Worm (Caenorhabditis elegans) whole organism, L1 larva: ENCODE data around the gene Y69E1A.1.

Experiments
- C04F5.9 ChIP-seq: sonication (generic microtip); optimal IDR thresholded peaks from 2 replicates; lab custom pipeline; 2016; ENCODE audit warnings: missing genetic modification characterization, missing compliant biosample characterization
- C16A3.4 ChIP-seq: fragments of 150-350 bp; optimal IDR thresholded peaks from 2 replicates; lab custom pipeline; 2014; ENCODE audit warnings: missing biosample characterization, missing genetic modification characterization
- C34B4.2 ChIP-seq: sonication (generic microtip); optimal IDR thresholded peaks from 2 replicates; lab custom pipeline; 2017; ENCODE audit warnings: mild to moderate bottlenecking, missing genetic modification characterization, missing compliant biosample characterization
- F16B12.6 ChIP-seq: fragments of 150-350 bp; optimal IDR thresholded peaks from 2 replicates; lab custom pipeline; 2014; ENCODE audit warnings: missing biosample characterization, missing genetic modification characterization
- alr-1 ChIP-seq: fragments of 200-800 bp; sonication (Bioruptor generic); optimal IDR thresholded peaks from 2 replicates; lab custom pipeline; 2018; ENCODE audit warnings: borderline replicate concordance, mild to moderate bottlenecking, missing genetic modification characterization, missing compliant biosample characterization
- aly-2 ChIP-seq: fragments of 150-350 bp; optimal IDR thresholded peaks from 2 replicates; lab custom pipeline; 2014; ENCODE audit warnings: missing biosample characterization, missing genetic modification characterization
- ama-1 ChIP-seq: fragments of 150-350 bp; optimal IDR thresholded peaks from 2 replicates; lab custom pipeline; 2014
- blmp-1 ChIP-seq: fragments of 150-350 bp; optimal IDR thresholded peaks from 2 replicates; lab custom pipeline; 2014; ENCODE audit warnings: missing biosample characterization, missing genetic modification characterization
- ceh-63 ChIP-seq: fragments of 200-800 bp; sonication (Bioruptor generic); optimal IDR thresholded peaks from 2 replicates; lab custom pipeline; 2018; ENCODE audit warnings: mild to moderate bottlenecking, missing genetic modification characterization, missing compliant biosample characterization
- ceh-88 ChIP-seq: fragments of 200-800 bp; sonication (Bioruptor generic); IDR thresholded peaks from 2 replicates; pipeline ENCODE4 v1.3.6; 2022; ENCODE audit warnings: missing genetic modification characterization, missing compliant biosample characterization
- ces-1 ChIP-seq: fragments of 150-350 bp; optimal IDR thresholded peaks from 2 replicates; lab custom pipeline; 2014; ENCODE audit warnings: missing biosample characterization, missing genetic modification reagents, missing genetic modification characterization
- dsc-1 ChIP-seq: sonication (generic microtip); optimal IDR thresholded peaks from 2 replicates; lab custom pipeline; 2016; ENCODE audit warnings: mild to moderate bottlenecking, missing genetic modification characterization, missing compliant biosample characterization
- efl-3 ChIP-seq: fragments of 200-800 bp; sonication (Bioruptor generic); optimal IDR thresholded peaks from 2 replicates; lab custom pipeline; 2018; ENCODE audit warnings: mild to moderate bottlenecking, missing genetic modification characterization, missing compliant biosample characterization
- elt-2 ChIP-seq: sonication (generic microtip); optimal IDR thresholded peaks from 2 replicates; lab custom pipeline; 2016; ENCODE audit warnings: missing genetic modification characterization, mild to moderate bottlenecking, inconsistent platforms, missing compliant biosample characterization, missing genetic modification reagents
- elt-3 ChIP-seq, 6 experiments: fragments of 150-350 bp in 1 of 6; sonication (generic microtip); optimal IDR thresholded peaks; 2 replicates each; lab custom pipeline; 2017 to 2018; ENCODE audit warnings: missing biosample characterization in 6 of 6, missing genetic modification characterization in 6 of 6, inconsistent platforms in 1 of 6
- ets-5 ChIP-seq: fragments of 200-800 bp; sonication (Bioruptor generic); IDR thresholded peaks from 2 replicates; pipeline ENCODE4 v1.3.6; 2022; ENCODE audit warnings: missing genetic modification characterization, missing compliant biosample characterization
- fkh-8 ChIP-seq: sonication (generic microtip); optimal IDR thresholded peaks from 2 replicates; lab custom pipeline; 2016; ENCODE audit warnings: mild to moderate bottlenecking, missing genetic modification characterization, missing compliant biosample characterization
- hlh-17 ChIP-seq: fragments of 200-800 bp; sonication (Bioruptor generic); optimal IDR thresholded peaks from 2 replicates; lab custom pipeline; 2018; ENCODE audit warnings: missing genetic modification characterization, mild to moderate bottlenecking, missing compliant biosample characterization, moderate library complexity, borderline replicate concordance
- hlh-4 ChIP-seq: sonication (generic microtip); optimal IDR thresholded peaks from 2 replicates; lab custom pipeline; 2016; ENCODE audit warnings: mild to moderate bottlenecking, missing genetic modification characterization, missing compliant biosample characterization
- lin-14 ChIP-seq: fragments of 200-800 bp; sonication (Bioruptor generic); optimal IDR thresholded peaks from 2 replicates; lab custom pipeline; 2018; ENCODE audit warnings: mild to moderate bottlenecking, missing genetic modification characterization, moderate library complexity, missing compliant biosample characterization
- lin-35 ChIP-seq, 2 experiments: fragments of 150-350 bp; optimal IDR thresholded peaks; 2 replicates each; lab custom pipeline; 2014; ENCODE audit warnings: missing biosample characterization in 2 of 2, missing genetic modification characterization in 2 of 2, missing genetic modification reagents in 2 of 2
- lir-3 ChIP-seq: sonication (generic microtip); optimal IDR thresholded peaks from 2 replicates; lab custom pipeline; 2016; ENCODE audit warnings: mild to moderate bottlenecking, missing genetic modification characterization, moderate library complexity, missing compliant biosample characterization; ENCODE audit not compliant: poor library complexity
- lsy-2 ChIP-seq, 2 experiments: fragments of 150-350 bp; optimal IDR thresholded peaks; 2 replicates each; lab custom pipeline; 2014; ENCODE audit warnings: missing biosample characterization in 2 of 2, missing genetic modification characterization in 2 of 2
- mdl-1 ChIP-seq, 2 experiments: fragments of 150-350 bp; optimal IDR thresholded peaks; 2 replicates each; lab custom pipeline; 2014 to 2017; ENCODE audit warnings: missing biosample characterization in 2 of 2, missing genetic modification characterization in 2 of 2, inconsistent platforms in 1 of 2
- mep-1 ChIP-seq: fragments of 150-350 bp; optimal IDR thresholded peaks from 2 replicates; lab custom pipeline; 2014; ENCODE audit warnings: missing biosample characterization, missing genetic modification characterization
- nhr-11 ChIP-seq: fragments of 150-350 bp; optimal IDR thresholded peaks from 2 replicates; lab custom pipeline; 2014; ENCODE audit warnings: missing biosample characterization, missing genetic modification characterization
- nhr-19 ChIP-seq: fragments of 200-800 bp; sonication (Bioruptor generic); conservative IDR thresholded peaks from 2 replicates; pipeline ENCODE4 v1.3.6; 2022; ENCODE audit warnings: missing genetic modification characterization, missing compliant biosample characterization
- nhr-237 ChIP-seq: fragments of 150-350 bp; optimal IDR thresholded peaks from 2 replicates; lab custom pipeline; 2014; ENCODE audit warnings: missing biosample characterization, missing genetic modification characterization
- nhr-28 ChIP-seq: fragments of 150-350 bp; optimal IDR thresholded peaks from 2 replicates; lab custom pipeline; 2014; ENCODE audit warnings: missing biosample characterization, missing genetic modification characterization
- nhr-47 ChIP-seq: sonication (generic microtip); optimal IDR thresholded peaks from 2 replicates; lab custom pipeline; 2016; ENCODE audit warnings: mild to moderate bottlenecking, missing genetic modification characterization, moderate library complexity, missing compliant biosample characterization
- nhr-71 ChIP-seq: sonication (generic microtip); optimal IDR thresholded peaks from 2 replicates; lab custom pipeline; 2016; ENCODE audit warnings: mild to moderate bottlenecking, missing genetic modification characterization, moderate library complexity, missing compliant biosample characterization
- nhr-76 ChIP-seq: sonication (generic microtip); optimal IDR thresholded peaks from 2 replicates; lab custom pipeline; 2017; ENCODE audit warnings: missing biosample characterization, missing genetic modification characterization
- nhr-77 ChIP-seq: fragments of 150-350 bp; optimal IDR thresholded peaks from 2 replicates; lab custom pipeline; 2014; ENCODE audit warnings: missing biosample characterization, missing genetic modification characterization
- nhr-84 ChIP-seq: sonication (generic microtip); optimal IDR thresholded peaks from 2 replicates; lab custom pipeline; 2017; ENCODE audit warnings: missing biosample characterization, missing genetic modification characterization
- nhr-85 ChIP-seq: sonication (generic microtip); peaks from one replicate; lab custom pipeline; 2016; ENCODE audit warnings: missing genetic modification characterization, inconsistent platforms, missing compliant biosample characterization
- nhr-90 ChIP-seq: sonication (generic microtip); optimal IDR thresholded peaks from 2 replicates; lab custom pipeline; 2016; ENCODE audit warnings: mild to moderate bottlenecking, missing genetic modification characterization, missing compliant biosample characterization; ENCODE audit not compliant: poor library complexity
- pag-3 ChIP-seq: sonication (generic microtip); optimal IDR thresholded peaks from 2 replicates; lab custom pipeline; 2017; ENCODE audit warnings: missing genetic modification characterization, mild to moderate bottlenecking, missing compliant biosample characterization, antibody characterized with exemption, borderline replicate concordance; ENCODE audit not compliant: insufficient read depth
- rnt-1 ChIP-seq: sonication (generic microtip); optimal IDR thresholded peaks from 2 replicates; lab custom pipeline; 2016; ENCODE audit warnings: mild to moderate bottlenecking, missing genetic modification characterization, moderate library complexity, missing compliant biosample characterization
- snpc-4 ChIP-seq: fragments of 150-350 bp; optimal IDR thresholded peaks from 2 replicates; lab custom pipeline; 2014; ENCODE audit warnings: missing biosample characterization, missing genetic modification characterization
- snu-23 ChIP-seq: sonication (generic microtip); optimal IDR thresholded peaks from 2 replicates; lab custom pipeline; 2016; ENCODE audit warnings: missing genetic modification characterization, missing compliant biosample characterization
- sptf-1 ChIP-seq: fragments of 150-350 bp; optimal IDR thresholded peaks from 2 replicates; lab custom pipeline; 2014; ENCODE audit warnings: missing biosample characterization, missing genetic modification characterization
- sup-37 ChIP-seq: fragments of 200-800 bp; sonication (Bioruptor generic); optimal IDR thresholded peaks from 2 replicates; lab custom pipeline; 2018; ENCODE audit warnings: mild to moderate bottlenecking, missing genetic modification characterization, missing compliant biosample characterization
- swsn-7 ChIP-seq: sonication (generic microtip); optimal IDR thresholded peaks from 2 replicates; lab custom pipeline; 2016; ENCODE audit warnings: missing genetic modification characterization, missing compliant biosample characterization
- tbx-2 ChIP-seq: sonication (generic microtip); optimal IDR thresholded peaks from 2 replicates; lab custom pipeline; 2016; ENCODE audit warnings: missing genetic modification characterization, missing compliant biosample characterization
- unc-130 ChIP-seq: fragments of 150-350 bp; optimal IDR thresholded peaks from 2 replicates; lab custom pipeline; 2017; ENCODE audit warnings: missing biosample characterization, missing genetic modification characterization, inconsistent platforms
- unc-62 ChIP-seq: fragments of 150-350 bp; optimal IDR thresholded peaks from 2 replicates; lab custom pipeline; 2014; ENCODE audit warnings: missing biosample characterization, missing genetic modification reagents, missing genetic modification characterization
- unc-86 ChIP-seq: sonication (generic microtip); optimal IDR thresholded peaks from 2 replicates; lab custom pipeline; 2016; ENCODE audit warnings: missing genetic modification characterization, missing compliant biosample characterization
- vab-15 ChIP-seq: sonication (generic microtip); optimal IDR thresholded peaks from 2 replicates; lab custom pipeline; 2017; ENCODE audit warnings: missing genotype, mild to moderate bottlenecking, missing genetic modification characterization, missing compliant biosample characterization
- zag-1 ChIP-seq: fragments of 150-350 bp; optimal IDR thresholded peaks from 2 replicates; lab custom pipeline; 2014; ENCODE audit warnings: missing biosample characterization, missing genetic modification characterization
- ztf-11 ChIP-seq, 2 experiments: sonication (generic microtip); optimal IDR thresholded peaks; 2 replicates each; lab custom pipeline; 2016 to 2017; ENCODE audit warnings: missing genetic modification characterization in 2 of 2, missing biosample characterization in 1 of 2, missing compliant biosample characterization in 1 of 2

Y69E1A.1 gene

ce11 chrIV:10979689-10980088 lies 31.0 kb upstream of the Y69E1A.1 start (continued):
- TF ChIP-seq zag-1, result no peak
- TF ChIP-seq tbx-2 (tag; lab: Kevin White, UChicago), result no peak
- no peak for TF ChIP-seq hlh-4 (tag; lab: Kevin White, UChicago)
- TF ChIP-seq snu-23 (GFP tag; lab: Kevin White, UChicago), result peak; percentile 12
- no peak for TF ChIP-seq alr-1
- TF ChIP-seq C04F5.9 (tag; lab: Kevin White, UChicago), result no peak
- no peak for TF ChIP-seq unc-86 (tag; lab: Kevin White, UChicago)
- no peak for TF ChIP-seq mep-1 (tag; lab: Kevin White, UChicago)
- no peak for TF ChIP-seq ceh-88 (GFP tag; lab: Robert Waterston, UW)
- TF ChIP-seq unc-130, result no peak
- TF ChIP-seq efl-3, result no peak
- TF ChIP-seq unc-62 (GFP tag; lab: Kevin White, UChicago), result no peak
- no peak for TF ChIP-seq nhr-11
- TF ChIP-seq swsn-7 (tag; lab: Kevin White, UChicago), result peak; percentile 8
- no peak for TF ChIP-seq nhr-77
- TF ChIP-seq ztf-11 (tag; optimal IDR thresholded peaks at IDR 0.05; lab: Kevin White, UChicago), result no peak
- TF ChIP-seq nhr-76 (tag; lab: Kevin White, UChicago), result no peak
- peak; percentile 11 for TF ChIP-seq dsc-1 (tag; lab: Kevin White, UChicago)
- no peak for TF ChIP-seq ets-5 (GFP tag; lab: Robert Waterston, UW)
- no peak for TF ChIP-seq F16B12.6
- no peak for TF ChIP-seq elt-2 (tag; lab: Kevin White, UChicago)
- no peak for TF ChIP-seq snpc-4 (tag; lab: Kevin White, UChicago)
- TF ChIP-seq lsy-2 (tag; optimal IDR thresholded peaks at IDR 0.05; lab: Kevin White, UChicago), result peak in 1 of 2 experiments; percentile 24
- TF ChIP-seq hlh-17, result no peak
- peak; percentile 6 for TF ChIP-seq fkh-8 (tag; lab: Kevin White, UChicago)
- TF ChIP-seq nhr-85, result no peak
- TF ChIP-seq ceh-63 (GFP tag; lab: Kevin White, UChicago), result no peak
- no peak for TF ChIP-seq lir-3 (tag; lab: Kevin White, UChicago)
- TF ChIP-seq lin-35 (GFP tag; optimal IDR thresholded peaks at IDR 0.05; lab: Kevin White, UChicago), result no peak
- no peak for TF ChIP-seq nhr-237
- TF ChIP-seq vab-15, result no peak
- TF ChIP-seq rnt-1 (tag; lab: Kevin White, UChicago), result peak; percentile 43

- TF ChIP-seq sup-37, result no peak
- TF ChIP-seq lin-14 (GFP tag; lab: Kevin White, UChicago), result peak; percentile 15
Measured at ce11 chrIV:10978641-10979040, 29.9 kb upstream of the Y69E1A.1 start.

- TF ChIP-seq lir-3 (tag; lab: Kevin White, UChicago), result no peak
- TF ChIP-seq mep-1 (tag; lab: Kevin White, UChicago), result peak; percentile 48
- no peak for TF ChIP-seq pag-3 (tag; lab: Kevin White, UChicago)
- TF ChIP-seq ama-1, result no peak
- TF ChIP-seq aly-2 (tag; lab: Kevin White, UChicago), result no peak
- TF ChIP-seq elt-3 (tag; optimal IDR thresholded peaks at IDR 0.05; lab: Kevin White, UChicago), result peak in 3 of 6 experiments; percentile 12 to 77 (median 18)
- TF ChIP-seq C16A3.4 (tag; lab: Kevin White, UChicago), result peak; percentile 38
- TF ChIP-seq ztf-11 (tag; optimal IDR thresholded peaks at IDR 0.05; lab: Kevin White, UChicago), result no peak
- peak; percentile 37 to 39 for TF ChIP-seq lsy-2 (tag; optimal IDR thresholded peaks at IDR 0.05; lab: Kevin White, UChicago)
- TF ChIP-seq nhr-90, result peak; percentile 70
- no peak for TF ChIP-seq dsc-1 (tag; lab: Kevin White, UChicago)
- TF ChIP-seq nhr-84 (tag; lab: Kevin White, UChicago), result no peak
- no peak for TF ChIP-seq sptf-1 (tag; lab: Kevin White, UChicago)
- peak; percentile 77 for TF ChIP-seq snu-23 (GFP tag; lab: Kevin White, UChicago)
- no peak for TF ChIP-seq nhr-28 (tag; lab: Kevin White, UChicago)
- TF ChIP-seq nhr-85, result peak; percentile 97
- TF ChIP-seq F16B12.6, result no peak
- peak; percentile 48 for TF ChIP-seq nhr-47 (tag; lab: Kevin White, UChicago)
- no peak for TF ChIP-seq unc-62 (GFP tag; lab: Kevin White, UChicago)
- no peak for TF ChIP-seq C34B4.2 (tag; lab: Kevin White, UChicago)
- TF ChIP-seq mdl-1 (tag; optimal IDR thresholded peaks at IDR 0.05; lab: Kevin White, UChicago), result peak in 1 of 2 experiments; percentile 69
- no peak for TF ChIP-seq ces-1 (GFP tag; lab: Kevin White, UChicago)
- peak; percentile 40 for TF ChIP-seq tbx-2 (tag; lab: Kevin White, UChicago)
- TF ChIP-seq blmp-1 (tag; lab: Kevin White, UChicago), result peak; percentile 69
- no peak for TF ChIP-seq sup-37
- TF ChIP-seq nhr-71 (tag; lab: Kevin White, UChicago), result peak; percentile 70
- peak; percentile 52 for TF ChIP-seq nhr-19
- peak; percentile 14 to 65 for TF ChIP-seq lin-35 (GFP tag; optimal IDR thresholded peaks at IDR 0.05; lab: Kevin White, UChicago)
Measured at ce11 chrIV:10975968-10976367, 27.3 kb upstream of the Y69E1A.1 start.
